Comparison of ENCODE assay signal across 1 fruit fly cellular context in genomic region chr3L:21509488-21510122, dm6.
A peak's percentile ranks its signal among the peaks of the same experiment; 100 is the strongest.
TF ChIP-seq lines count a peak whose summit lies in the region.

No protein-coding gene starts in this region.

TF ChIP-seq in whole organism, embryonic, 481 proteins besides CTCF, POLR2A, EP300 and RAD21 (continued from another document and continues in another):
- TF ChIP-seq CG1602 (GFP tag; optimal IDR thresholded peaks at IDR 0.05; lab: Kevin White, UChicago) (no peak), CG7786 (GFP tag; optimal IDR thresholded peaks at IDR 0.05; lab: Kevin White, UChicago) (no peak), sob (GFP tag; IDR thresholded peaks at IDR 0.05; lab: Robert Waterston, UW) (peak; percentile 25; the same call in 1 of the 2 replicates), CG1024 (GFP tag; IDR thresholded peaks at IDR 0.05; lab: Robert Waterston, UW) (no peak), tll (GFP tag; optimal IDR thresholded peaks at IDR 0.05; lab: Kevin White, UChicago) (no peak), Dbx (GFP tag; IDR thresholded peaks at IDR 0.05; lab: Robert Waterston, UW) (0 out of 3 replicates have a peak, but pooled peaks have one; percentile 24), B-H1 (GFP tag; IDR thresholded peaks at IDR 0.05; lab: Robert Waterston, UW) (no peak), TFAM (GFP tag; optimal IDR thresholded peaks at IDR 0.05; lab: Kevin White, UChicago) (no peak), CG2116 (GFP tag; optimal IDR thresholded peaks at IDR 0.05; lab: Kevin White, UChicago) (no peak), emc (GFP tag; optimal IDR thresholded peaks at IDR 0.05; lab: Kevin White, UChicago) (no peak), Hr51 (GFP tag; optimal IDR thresholded peaks at IDR 0.05; lab: Kevin White, UChicago) (peak in 1 of 2 experiments; percentile 49), CG11247 (GFP tag; IDR thresholded peaks at IDR 0.05; lab: Robert Waterston, UW) (no peak), Ets65A (GFP tag; lab: Kevin White, UChicago) (no peak), HLH3B (GFP tag; IDR thresholded peaks at IDR 0.05; lab: Robert Waterston, UW) (peak; percentile 38; the same call in 1 of the 2 replicates), CG11398 (GFP tag; optimal IDR thresholded peaks at IDR 0.05; lab: Kevin White, UChicago) (no peak), CG12299 (tag; optimal IDR thresholded peaks at IDR 0.05; lab: Kevin White, UChicago) (no peak), tx (GFP tag; optimal IDR thresholded peaks at IDR 0.05; lab: Kevin White, UChicago) (no peak), insv (GFP tag; optimal IDR thresholded peaks at IDR 0.05; lab: Kevin White, UChicago) (no peak), Hey (tag; optimal IDR thresholded peaks at IDR 0.05; lab: Kevin White, UChicago) (no peak), run (tag; optimal IDR thresholded peaks at IDR 0.05; lab: Kevin White, UChicago) (no peak), fd3F (GFP tag; optimal IDR thresholded peaks at IDR 0.05; lab: Kevin White, UChicago) (no peak), fd102C (GFP tag; optimal IDR thresholded peaks at IDR 0.05; lab: Kevin White, UChicago) (no peak), Ravus (GFP tag; IDR thresholded peaks at IDR 0.05; lab: Robert Waterston, UW) (no peak), bigmax (GFP tag; optimal IDR thresholded peaks at IDR 0.05; lab: Kevin White, UChicago) (no peak), CG12104 (GFP tag; optimal IDR thresholded peaks at IDR 0.05; lab: Kevin White, UChicago) (no peak), CG3065 (GFP tag; optimal IDR thresholded peaks at IDR 0.05; lab: Kevin White, UChicago) (no peak), gsb-n (tag; optimal IDR thresholded peaks at IDR 0.05; lab: Kevin White, UChicago) (no peak), wor (GFP tag; IDR thresholded peaks at IDR 0.05; lab: Robert Waterston, UW) (no peak), stwl (tag; optimal IDR thresholded peaks at IDR 0.05; lab: Kevin White, UChicago) (no peak), CG34224 (GFP tag; IDR thresholded peaks at IDR 0.05; lab: Robert Waterston, UW; ENCODE audit: partially characterized antibody) (no peak), dysf (GFP tag; IDR thresholded peaks at IDR 0.05; lab: Robert Waterston, UW) (peak; percentile 56; the same call in 1 of the 3 replicates), aop (GFP tag; IDR thresholded peaks at IDR 0.05; lab: Robert Waterston, UW) (0 out of 2 replicates have a peak, but pooled peaks have one; percentile 21), CG15696 (tag; optimal IDR thresholded peaks at IDR 0.05; lab: Kevin White, UChicago) (no peak), Max (GFP tag; optimal IDR thresholded peaks at IDR 0.05; lab: Kevin White, UChicago) (peak; percentile 4), sens-2 (GFP tag; IDR thresholded peaks at IDR 0.05; lab: Robert Waterston, UW) (no peak), ems (GFP tag; optimal IDR thresholded peaks at IDR 0.05; lab: Kevin White, UChicago) (peak; percentile 43), rib (GFP tag; IDR thresholded peaks at IDR 0.05; lab: Robert Waterston, UW) (no peak), cato (GFP tag; optimal IDR thresholded peaks at IDR 0.05; lab: Kevin White, UChicago; ENCODE audit: borderline replicate concordance) (no peak), fru (optimal IDR thresholded peaks at IDR 0.05; lab: Kevin White, UChicago) (no peak), stc (GFP tag; IDR thresholded peaks at IDR 0.05; lab: Robert Waterston, UW) (no peak), CG5953 (GFP tag; IDR thresholded peaks at IDR 0.05; lab: Robert Waterston, UW) (no peak), Nf-YB (GFP tag; optimal IDR thresholded peaks at IDR 0.05; lab: Kevin White, UChicago) (no peak), CG17186 (GFP tag; optimal IDR thresholded peaks at IDR 0.05; lab: Kevin White, UChicago) (no peak), CG30020 (tag; optimal IDR thresholded peaks at IDR 0.05; lab: Kevin White, UChicago) (no peak), Fer3 (tag; optimal IDR thresholded peaks at IDR 0.05; lab: Kevin White, UChicago) (peak; percentile 9), Atf-2 (GFP tag; optimal IDR thresholded peaks at IDR 0.05; lab: Kevin White, UChicago) (peak; percentile 5), CG16815 (GFP tag; optimal IDR thresholded peaks at IDR 0.05; lab: Kevin White, UChicago) (no peak), CG17385 (GFP tag; optimal IDR thresholded peaks at IDR 0.05; lab: Kevin White, UChicago) (peak; percentile 31), CG1603 (tag; optimal IDR thresholded peaks at IDR 0.05; lab: Kevin White, UChicago) (peak; percentile 47), CG10462 (GFP tag; optimal IDR thresholded peaks at IDR 0.05; lab: Kevin White, UChicago) (peak; percentile 21), Sin3A (optimal IDR thresholded peaks at IDR 0.05; lab: Kevin White, UChicago) (no peak), dmrt11E (tag; optimal IDR thresholded peaks at IDR 0.05; lab: Kevin White, UChicago) (peak; percentile 38), CG6254 (GFP tag; optimal IDR thresholded peaks at IDR 0.05; lab: Kevin White, UChicago) (peak; percentile 37), eve (GFP tag; optimal IDR thresholded peaks at IDR 0.05; lab: Kevin White, UChicago) (no peak), kni (GFP tag; optimal IDR thresholded peaks at IDR 0.05; lab: Kevin White, UChicago) (no peak), CG12769 (tag; optimal IDR thresholded peaks at IDR 0.05; lab: Kevin White, UChicago) (peak; percentile 46), lmd (GFP tag; IDR thresholded peaks at IDR 0.05; lab: Robert Waterston, UW) (no peak), CG2712 (tag; optimal IDR thresholded peaks at IDR 0.05; lab: Kevin White, UChicago) (peak; percentile 51), nerfin-2 (GFP tag; IDR thresholded peaks at IDR 0.05; lab: Robert Waterston, UW; ENCODE audit: partially characterized antibody) (no peak), Dad (GFP tag; optimal IDR thresholded peaks at IDR 0.05; lab: Kevin White, UChicago) (no peak), Hmr (GFP tag; optimal IDR thresholded peaks at IDR 0.05; lab: Kevin White, UChicago) (peak; percentile 48), da (GFP tag; optimal IDR thresholded peaks at IDR 0.05; lab: Kevin White, UChicago) (no peak), Aef1 (GFP tag; IDR thresholded peaks at IDR 0.05; lab: Robert Waterston, UW) (no peak), CG43689 (GFP tag; IDR thresholded peaks at IDR 0.05; lab: Robert Waterston, UW) (no peak), CG14710 (tag; optimal IDR thresholded peaks at IDR 0.05; lab: Kevin White, UChicago) (peak; percentile 20), NC2α (GFP tag; optimal IDR thresholded peaks at IDR 0.05; lab: Kevin White, UChicago) (no peak), CG15514 (GFP tag; optimal IDR thresholded peaks at IDR 0.05; lab: Kevin White, UChicago) (peak; percentile 1), CG4360 (GFP tag; IDR thresholded peaks at IDR 0.05; lab: Robert Waterston, UW) (no peak), z (GFP tag; IDR thresholded peaks at IDR 0.05; lab: Robert Waterston, UW) (no peak), CG1832 (GFP tag; optimal IDR thresholded peaks at IDR 0.05; lab: Kevin White, UChicago) (no peak), Optix (GFP tag; IDR thresholded peaks at IDR 0.05; lab: Robert Waterston, UW) (no peak), zf30C (GFP tag; optimal IDR thresholded peaks at IDR 0.05; lab: Kevin White, UChicago) (peak; percentile 82), sr (GFP tag; IDR thresholded peaks at IDR 0.05; lab: Robert Waterston, UW) (no peak), Xrp1 (GFP tag; IDR thresholded peaks at IDR 0.05; lab: Robert Waterston, UW) (peak; percentile 57; the same call in 1 of the 2 replicates), CG4282 (GFP tag; optimal IDR thresholded peaks at IDR 0.05; lab: Kevin White, UChicago) (no peak), bowl (GFP tag; IDR thresholded peaks at IDR 0.05; lab: Robert Waterston, UW) (no peak), CG12071 (GFP tag; optimal IDR thresholded peaks at IDR 0.05; lab: Kevin White, UChicago) (peak; percentile 23), lab (GFP tag; optimal IDR thresholded peaks at IDR 0.05; lab: Kevin White, UChicago) (peak; percentile 67), CG3163 (GFP tag; optimal IDR thresholded peaks at IDR 0.05; lab: Kevin White, UChicago) (peak; percentile 93), Tbp (GFP tag; optimal IDR thresholded peaks at IDR 0.05; lab: Kevin White, UChicago) (no peak), NFAT (GFP tag; IDR thresholded peaks at IDR 0.05; lab: Robert Waterston, UW) (no peak), NK7.1 (GFP tag; optimal IDR thresholded peaks at IDR 0.05; lab: Kevin White, UChicago) (no peak), nerfin-1 (tag; optimal IDR thresholded peaks at IDR 0.05; lab: Kevin White, UChicago) (no peak), mld (GFP tag; IDR thresholded peaks at IDR 0.05; lab: Robert Waterston, UW; ENCODE audit: partially characterized antibody) (no peak), ttk (GFP tag; IDR thresholded peaks at IDR 0.05; lab: Robert Waterston, UW) (no peak), Lpt (GFP tag; optimal IDR thresholded peaks at IDR 0.05; lab: Kevin White, UChicago) (no peak), tap (tag; optimal IDR thresholded peaks at IDR 0.05; lab: Kevin White, UChicago) (peak; percentile 43), Hmx (GFP tag; optimal IDR thresholded peaks at IDR 0.05; lab: Kevin White, UChicago) (no peak), gem (tag; optimal IDR thresholded peaks at IDR 0.05; lab: Kevin White, UChicago) (peak; percentile 70), dati (GFP tag; IDR thresholded peaks at IDR 0.05; lab: Robert Waterston, UW) (no peak), CG31224 (GFP tag; IDR thresholded peaks at IDR 0.05; lab: Robert Waterston, UW) (no peak), CG15011 (GFP tag; optimal IDR thresholded peaks at IDR 0.05; lab: Kevin White, UChicago) (no peak), seq (GFP tag; IDR thresholded peaks at IDR 0.05; lab: Robert Waterston, UW) (no peak), hbn (GFP tag; IDR thresholded peaks at IDR 0.05; lab: Robert Waterston, UW; ENCODE audit: partially characterized antibody) (no peak), ash1 (GFP tag; optimal IDR thresholded peaks at IDR 0.05; lab: Kevin White, UChicago) (no peak), CG6175 (GFP tag; IDR thresholded peaks at IDR 0.05; lab: Robert Waterston, UW) (no peak), CG6654 (GFP tag; optimal IDR thresholded peaks at IDR 0.05; lab: Kevin White, UChicago) (no peak), CG2875 (GFP tag; optimal IDR thresholded peaks at IDR 0.05; lab: Kevin White, UChicago) (peak; percentile 23), danr (GFP tag; IDR thresholded peaks at IDR 0.05; lab: Robert Waterston, UW) (no peak), CG6765 (GFP tag; optimal IDR thresholded peaks at IDR 0.05; lab: Kevin White, UChicago) (no peak), CG14014 (GFP tag; IDR thresholded peaks at IDR 0.05; lab: Robert Waterston, UW) (0 out of 2 replicates have a peak, but pooled peaks have one; percentile 25), Rx (GFP tag; IDR thresholded peaks at IDR 0.05; lab: Robert Waterston, UW) (0 out of 2 replicates have a peak, but pooled peaks have one; percentile 27), CG9609 (GFP tag; optimal IDR thresholded peaks at IDR 0.05; lab: Kevin White, UChicago) (no peak), Meics (GFP tag; optimal IDR thresholded peaks at IDR 0.05; lab: Kevin White, UChicago) (peak; percentile 47), crol (GFP tag; IDR thresholded peaks at IDR 0.05; lab: Robert Waterston, UW) (no peak), Med (GFP tag; lab: Kevin White, UChicago) (peak; percentile 71), D19A (tag; optimal IDR thresholded peaks at IDR 0.05; lab: Kevin White, UChicago) (peak; percentile 32), CrebB (tag; optimal IDR thresholded peaks at IDR 0.05; lab: Kevin White, UChicago) (no peak), Atf3 (GFP tag; optimal IDR thresholded peaks at IDR 0.05; lab: Kevin White, UChicago) (peak; percentile 49), gro (GFP tag; optimal IDR thresholded peaks at IDR 0.05; lab: Kevin White, UChicago) (peak; percentile 39), CG33557 (GFP tag; optimal IDR thresholded peaks at IDR 0.05; lab: Kevin White, UChicago) (no peak), CG11723 (GFP tag; optimal IDR thresholded peaks at IDR 0.05; lab: Kevin White, UChicago) (no peak), YL-1 (GFP tag; optimal IDR thresholded peaks at IDR 0.05; lab: Kevin White, UChicago) (no peak), Myb (GFP tag; optimal IDR thresholded peaks at IDR 0.05; lab: Kevin White, UChicago) (no peak), ranshi (GFP tag; IDR thresholded peaks at IDR 0.05; lab: Robert Waterston, UW) (no peak), ftz-f1 (GFP tag; optimal IDR thresholded peaks at IDR 0.05; lab: Kevin White, UChicago) (no peak), trh (GFP tag; optimal IDR thresholded peaks at IDR 0.05; lab: Kevin White, UChicago) (no peak), CG13123 (GFP tag; optimal IDR thresholded peaks at IDR 0.05; lab: Kevin White, UChicago) (no peak), ro (GFP tag; IDR thresholded peaks at IDR 0.05; lab: Robert Waterston, UW) (no peak), grn (GFP tag; optimal IDR thresholded peaks at IDR 0.05; lab: Kevin White, UChicago) (no peak), Mrtf (GFP tag; IDR thresholded peaks at IDR 0.05; lab: Robert Waterston, UW) (no peak), CG12942 (GFP tag; optimal IDR thresholded peaks at IDR 0.05; lab: Kevin White, UChicago) (no peak), onecut (GFP tag; IDR thresholded peaks at IDR 0.05; lab: Robert Waterston, UW) (no peak), amos (GFP tag; IDR thresholded peaks at IDR 0.05; lab: Robert Waterston, UW; ENCODE audit: partially characterized antibody) (no peak), CG11093 (GFP tag; IDR thresholded peaks at IDR 0.05; lab: Robert Waterston, UW) (no peak), CG6689 (GFP tag; IDR thresholded peaks at IDR 0.05; lab: Robert Waterston, UW) (0 out of 2 replicates have a peak, but pooled peaks have one; percentile 9), CG9797 (GFP tag; optimal IDR thresholded peaks at IDR 0.05; lab: Kevin White, UChicago) (no peak), p53 (GFP tag; optimal IDR thresholded peaks at IDR 0.05; lab: Kevin White, UChicago) (no peak), Doc3 (GFP tag; IDR thresholded peaks at IDR 0.05; lab: Robert Waterston, UW; ENCODE audit: partially characterized antibody) (no peak), B-H2 (GFP tag; optimal IDR thresholded peaks at IDR 0.05; lab: Kevin White, UChicago) (no peak), hkb (optimal IDR thresholded peaks at IDR 0.05; lab: Kevin White, UChicago) (no peak), hkb (GFP tag; IDR thresholded peaks at IDR 0.05; lab: Robert Waterston, UW) (no peak), bbx (GFP tag; IDR thresholded peaks at IDR 0.05; lab: Robert Waterston, UW; ENCODE audit: partially characterized antibody) (no peak; the same call in 1 of the 2 replicates), hb (GFP tag; IDR thresholded peaks at IDR 0.05; lab: Robert Waterston, UW; ENCODE audit: partially characterized antibody) (no peak), CG4424 (GFP tag; optimal IDR thresholded peaks at IDR 0.05; lab: Kevin White, UChicago) (peak; percentile 18), CG3847 (GFP tag; IDR thresholded peaks at IDR 0.05; lab: Robert Waterston, UW) (no peak), Vsx1 (GFP tag; optimal IDR thresholded peaks at IDR 0.05; lab: Kevin White, UChicago) (no peak)
